Fruit fly (Drosophila melanogaster) whole organism, embryonic: Measurements from ENCODE around the gene CG17010.

Experiments
- Antp ChIP-seq: fragments of 200-800 bp; sonication (Bioruptor generic); optimal IDR thresholded peaks from 3 replicates; lab custom pipeline; 2016; ENCODE audit warnings: missing biosample characterization, missing genetic modification characterization
- Atf-2 ChIP-seq: fragments of 200-800 bp; sonication (Bioruptor generic); optimal IDR thresholded peaks from 2 replicates; lab custom pipeline; 2016; ENCODE audit warnings: missing biosample characterization, missing genetic modification characterization
- Atf6 ChIP-seq: fragments of 200-800 bp; sonication (Bioruptor generic); IDR thresholded peaks from 2 replicates; pipeline ENCODE4 v1.3.6; 2022; ENCODE audit warnings: missing biosample characterization, missing genetic modification characterization
- CG10147 ChIP-seq: fragments of 200-800 bp; sonication (Bioruptor generic); optimal IDR thresholded peaks from 2 replicates; lab custom pipeline; 2019; ENCODE audit warnings: missing biosample characterization, mild to moderate bottlenecking, missing genetic modification characterization, moderate library complexity
- CG10209 ChIP-seq: fragments of 200-800 bp; sonication (Bioruptor generic); optimal IDR thresholded peaks from 3 replicates; lab custom pipeline; 2017; ENCODE audit warnings: missing biosample characterization, mild to moderate bottlenecking, missing genetic modification characterization, missing genetic modification reagents
- CG10959 ChIP-seq: fragments of 200-800 bp; sonication (Bioruptor generic); IDR thresholded peaks from 2 replicates; pipeline ENCODE4 v1.3.6; 2022; ENCODE audit warnings: missing biosample characterization, missing genetic modification characterization
- CG11695 ChIP-seq: fragments of 200-800 bp; sonication (Bioruptor generic); IDR thresholded peaks from 3 replicates; pipeline ENCODE4 v1.3.6; 2022; ENCODE audit warnings: missing biosample characterization, missing genetic modification characterization
- CG11723 ChIP-seq: fragments of 200-800 bp; sonication (Bioruptor generic); optimal IDR thresholded peaks from 2 replicates; lab custom pipeline; 2017; ENCODE audit warnings: missing biosample characterization, mild to moderate bottlenecking, missing genetic modification characterization
- CG12236 ChIP-seq: fragments of 200-800 bp; sonication (Bioruptor generic); optimal IDR thresholded peaks from 2 replicates; lab custom pipeline; 2016; ENCODE audit warnings: missing biosample characterization, missing genetic modification characterization
- CG12769 ChIP-seq: fragments of 200-800 bp; sonication (Bioruptor generic); optimal IDR thresholded peaks from 2 replicates; lab custom pipeline; 2019; ENCODE audit warnings: missing biosample characterization, mild to moderate bottlenecking, missing genetic modification characterization, moderate library complexity
- CG15514 ChIP-seq: fragments of 200-800 bp; sonication (Bioruptor generic); optimal IDR thresholded peaks from 3 replicates; lab custom pipeline; 2017; ENCODE audit warnings: missing biosample characterization, missing genetic modification characterization, mild to moderate bottlenecking, moderate library complexity, missing genetic modification reagents
- CG1602 ChIP-seq: fragments of 200-800 bp; sonication (Bioruptor generic); optimal IDR thresholded peaks from 3 replicates; lab custom pipeline; 2016; ENCODE audit warnings: missing biosample characterization, missing genetic modification characterization
- CG16815 ChIP-seq: fragments of 200-800 bp; sonication (Bioruptor generic); optimal IDR thresholded peaks from 3 replicates; lab custom pipeline; 2017; ENCODE audit warnings: missing biosample characterization, mild to moderate bottlenecking, missing genetic modification characterization
- CG17568 ChIP-seq: fragments of 200-800 bp; sonication (Bioruptor generic); optimal IDR thresholded peaks from 2 replicates; lab custom pipeline; 2018; ENCODE audit warnings: missing biosample characterization, mild to moderate bottlenecking, missing genetic modification characterization, moderate library complexity
- CG17612 ChIP-seq: fragments of 200-800 bp; sonication (Bioruptor generic); IDR thresholded peaks from 2 replicates; pipeline ENCODE4 v1.3.6; 2022; ENCODE audit warnings: missing biosample characterization, missing genetic modification characterization
- CG2116 ChIP-seq: fragments of 200-800 bp; sonication (Bioruptor generic); optimal IDR thresholded peaks from 3 replicates; lab custom pipeline; 2018; ENCODE audit warnings: missing biosample characterization, mild to moderate bottlenecking, missing genetic modification characterization
- CG2712 ChIP-seq: fragments of 200-800 bp; optimal IDR thresholded peaks from 3 replicates; lab custom pipeline; 2019; ENCODE audit warnings: missing biosample characterization, mild to moderate bottlenecking, missing genetic modification characterization, moderate library complexity
- CG30403 ChIP-seq: fragments of 200-800 bp; sonication (Bioruptor generic); optimal IDR thresholded peaks from 3 replicates; lab custom pipeline; 2016; ENCODE audit warnings: missing biosample characterization, missing genetic modification characterization
- CG32532 ChIP-seq: fragments of 200-800 bp; sonication (Bioruptor generic); IDR thresholded peaks from 2 replicates; pipeline ENCODE4 v1.3.6; 2022; ENCODE audit warnings: missing biosample characterization, missing genetic modification characterization
- CG3407 ChIP-seq: fragments of 200-800 bp; sonication (Bioruptor generic); optimal IDR thresholded peaks from 2 replicates; lab custom pipeline; 2018; ENCODE audit warnings: missing biosample characterization, mild to moderate bottlenecking, missing genetic modification characterization
- CG3995 ChIP-seq: fragments of 200-800 bp; sonication (Bioruptor generic); optimal IDR thresholded peaks from 3 replicates; lab custom pipeline; 2016; ENCODE audit warnings: missing biosample characterization, missing genetic modification characterization
- CG4404 ChIP-seq: fragments of 200-800 bp; sonication (Bioruptor generic); IDR thresholded peaks from 2 replicates; pipeline ENCODE4 v1.3.6; 2022; ENCODE audit warnings: missing biosample characterization, missing genetic modification characterization
- CG6254 ChIP-seq: fragments of 200-800 bp; sonication (Bioruptor generic); optimal IDR thresholded peaks from 3 replicates; lab custom pipeline; 2017; ENCODE audit warnings: mild to moderate bottlenecking, missing biosample characterization, missing genetic modification reagents, missing genetic modification characterization
- CG8281 ChIP-seq: fragments of 200-800 bp; sonication (Bioruptor generic); optimal IDR thresholded peaks from 2 replicates; lab custom pipeline; 2018; ENCODE audit warnings: missing biosample characterization, mild to moderate bottlenecking, missing genetic modification characterization, moderate library complexity
- Drgx ChIP-seq: fragments of 200-800 bp; sonication (Bioruptor generic); IDR thresholded peaks from 2 replicates; pipeline ENCODE4 v1.3.6; 2022; ENCODE audit warnings: missing biosample characterization, missing genetic modification characterization
- Ets97D ChIP-seq: fragments of 200-800 bp; sonication (Bioruptor generic); optimal IDR thresholded peaks from 3 replicates; lab custom pipeline; 2016; ENCODE audit warnings: missing biosample characterization, missing genetic modification characterization
- Lpt ChIP-seq: fragments of >200 bp; optimal IDR thresholded peaks from 2 replicates; lab custom pipeline; 2018; ENCODE audit warnings: missing biosample characterization, missing genetic modification characterization
- Mes4 ChIP-seq: fragments of 200-800 bp; sonication (Bioruptor generic); optimal IDR thresholded peaks from 2 replicates; lab custom pipeline; 2016; ENCODE audit warnings: missing biosample characterization, missing genetic modification characterization
- NfI ChIP-seq: fragments of 200-800 bp; sonication (Bioruptor generic); optimal IDR thresholded peaks from 3 replicates; lab custom pipeline; 2018; ENCODE audit warnings: missing biosample characterization, mild to moderate bottlenecking, missing genetic modification characterization, moderate library complexity
- Rx ChIP-seq: fragments of 200-800 bp; sonication (Bioruptor generic); IDR thresholded peaks from 2 replicates; pipeline ENCODE4 v1.3.6; 2022; ENCODE audit warnings: missing biosample characterization, missing genetic modification characterization
- Stat92E ChIP-seq, 3 experiments: fragments of >200 bp in 2 of 3; fragments of 200-800 bp in 1 of 3; sonication (Bioruptor generic) in 1 of 3; optimal IDR thresholded peaks; 2 replicates each; lab custom pipeline; 2017 to 2019; ENCODE audit warnings: missing biosample characterization in 3 of 3, missing genetic modification characterization in 3 of 3, mild to moderate bottlenecking in 1 of 3, moderate library complexity in 1 of 3
- Taf1 ChIP-seq: fragments of 200-800 bp; sonication (Bioruptor generic); IDR thresholded peaks from 2 replicates; pipeline ENCODE4 v1.3.6; 2022; ENCODE audit warnings: missing biosample characterization, missing genetic modification characterization
- aop ChIP-seq: fragments of 200-800 bp; sonication (Bioruptor generic); IDR thresholded peaks from 2 replicates; pipeline ENCODE4 v1.3.6; 2022; ENCODE audit warnings: missing biosample characterization, missing genetic modification characterization
- corto ChIP-seq: fragments of 200-800 bp; sonication (Bioruptor generic); optimal IDR thresholded peaks from 2 replicates; lab custom pipeline; 2016; ENCODE audit warnings: missing biosample characterization, mild to moderate bottlenecking, missing genetic modification characterization, moderate library complexity
- dan ChIP-seq: fragments of 200-800 bp; sonication (Bioruptor generic); IDR thresholded peaks from 2 replicates; pipeline ENCODE4 v1.3.6; 2022; ENCODE audit warnings: missing biosample characterization, missing genetic modification characterization
- dmrt99B ChIP-seq: fragments of 200-800 bp; sonication (Bioruptor generic); optimal IDR thresholded peaks from 2 replicates; lab custom pipeline; 2018; ENCODE audit warnings: missing biosample characterization, mild to moderate bottlenecking, missing genetic modification characterization, moderate library complexity
- exex ChIP-seq: fragments of 200-800 bp; sonication (Bioruptor generic); optimal IDR thresholded peaks from 4 replicates; lab custom pipeline; 2018; ENCODE audit warnings: missing biosample characterization, mild to moderate bottlenecking, missing genetic modification characterization, moderate library complexity
- fd102C ChIP-seq: fragments of 200-800 bp; sonication (Bioruptor generic); optimal IDR thresholded peaks from 2 replicates; lab custom pipeline; 2018; ENCODE audit warnings: missing biosample characterization, mild to moderate bottlenecking, missing genetic modification characterization, moderate library complexity
- hbn ChIP-seq: fragments of 200-800 bp; sonication (Bioruptor generic); IDR thresholded peaks from 2 replicates; pipeline ENCODE4 v1.3.6; 2022; ENCODE audit warnings: missing biosample characterization, missing genetic modification characterization; ENCODE audit not compliant: partially characterized antibody
- hth ChIP-seq: fragments of >200 bp; optimal IDR thresholded peaks from 2 replicates; lab custom pipeline; 2017; ENCODE audit warnings: inconsistent platforms
- insv ChIP-seq, 2 experiments: fragments of 200-800 bp; sonication (Bioruptor generic); optimal IDR thresholded peaks; 3 replicates each; lab custom pipeline; 2016 to 2018; ENCODE audit warnings: missing biosample characterization in 2 of 2, missing genetic modification characterization in 2 of 2
- inv ChIP-seq: fragments of 200-800 bp; sonication (Bioruptor generic); IDR thresholded peaks from 2 replicates; pipeline ENCODE4 v1.3.6; 2022; ENCODE audit warnings: missing biosample characterization, missing genetic modification characterization; ENCODE audit not compliant: partially characterized antibody
- knrl ChIP-seq: fragments of 200-800 bp; sonication (Bioruptor generic); IDR thresholded peaks from 3 replicates; pipeline ENCODE4 v1.3.6; 2022; ENCODE audit warnings: missing biosample characterization, missing genetic modification characterization; ENCODE audit not compliant: partially characterized antibody
- lbe ChIP-seq: fragments of 200-800 bp; sonication (Bioruptor generic); optimal IDR thresholded peaks from 2 replicates; lab custom pipeline; 2016; ENCODE audit warnings: missing biosample characterization, mild to moderate bottlenecking, missing genetic modification characterization
- nerfin-2 ChIP-seq: fragments of 200-800 bp; sonication (Bioruptor generic); IDR thresholded peaks from 2 replicates; pipeline ENCODE4 v1.3.6; 2022; ENCODE audit warnings: missing biosample characterization, missing genetic modification characterization; ENCODE audit not compliant: partially characterized antibody
- otp ChIP-seq: fragments of 200-800 bp; sonication (Bioruptor generic); IDR thresholded peaks from 3 replicates; pipeline ENCODE4, ENCODE4 v1.3.6; 2022; ENCODE audit warnings: missing biosample characterization, missing genetic modification characterization
- psq ChIP-seq: fragments of 200-800 bp; sonication (Bioruptor generic); optimal IDR thresholded peaks from 2 replicates; lab custom pipeline; 2017; ENCODE audit warnings: missing biosample characterization, missing genetic modification characterization
- sens ChIP-seq: fragments of 200-800 bp; sonication (Bioruptor generic); peaks from one replicate; lab custom pipeline; 2016; ENCODE audit warnings: missing biosample characterization, missing genetic modification characterization
- trem ChIP-seq: fragments of 200-800 bp; optimal IDR thresholded peaks from 3 replicates; lab custom pipeline; 2019; ENCODE audit warnings: missing biosample characterization, mild to moderate bottlenecking, missing genetic modification characterization, moderate library complexity
- tx ChIP-seq: fragments of 200-800 bp; sonication (Bioruptor generic); optimal IDR thresholded peaks from 2 replicates; lab custom pipeline; 2016; ENCODE audit warnings: missing biosample characterization, missing genetic modification characterization
- zen2 ChIP-seq: fragments of 200-800 bp; sonication (Bioruptor generic); IDR thresholded peaks from 3 replicates; pipeline ENCODE4 v1.3.6; 2022; ENCODE audit warnings: missing biosample characterization, missing genetic modification characterization; ENCODE audit not compliant: partially characterized antibody

The CG17010 gene

DNA sequence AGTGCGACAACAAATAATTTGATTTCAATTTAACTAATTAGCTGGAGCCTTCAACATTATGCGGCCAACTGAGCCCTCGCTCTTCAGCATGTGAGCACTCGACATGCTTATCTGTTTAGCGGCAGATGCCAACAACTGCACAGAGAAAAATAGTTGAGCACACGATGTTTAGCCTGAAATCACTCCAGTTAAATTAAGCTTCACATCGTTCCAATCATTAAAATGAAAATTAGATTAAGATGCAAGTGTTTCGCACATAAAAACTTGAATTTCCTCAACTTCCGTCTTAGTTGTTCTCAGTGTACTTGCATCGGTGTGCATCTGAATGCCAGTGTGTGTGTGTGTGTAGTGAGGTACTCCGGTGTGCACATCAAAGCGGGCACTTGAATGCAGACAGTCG is 5.4 kb upstream of the CG17010 start (continued):
- TF ChIP-seq CG1602 (GFP tag; lab: Kevin White, UChicago): peak; percentile 46
- no peak for TF ChIP-seq hth
- TF ChIP-seq insv (GFP tag; optimal IDR thresholded peaks at IDR 0.05; lab: Kevin White, UChicago): no peak
- TF ChIP-seq Drgx (GFP tag; lab: Robert Waterston, UW): peak; percentile 32; the same call in 1 of the 2 replicates
- TF ChIP-seq CG4404 (GFP tag; lab: Robert Waterston, UW): peak; percentile 58
- peak; percentile 49 for TF ChIP-seq dmrt99B (tag; lab: Kevin White, UChicago)
- no peak for TF ChIP-seq CG11723 (GFP tag; lab: Kevin White, UChicago)
- peak; percentile 77 for TF ChIP-seq fd102C (GFP tag; lab: Kevin White, UChicago)
- no peak for TF ChIP-seq CG3995 (GFP tag; lab: Kevin White, UChicago)
- TF ChIP-seq CG12236: peak; percentile 41
- TF ChIP-seq Atf-2 (GFP tag; lab: Kevin White, UChicago): peak; percentile 19
- TF ChIP-seq Lpt: no peak
- no peak for TF ChIP-seq CG17568
- no peak for TF ChIP-seq CG17612
- no peak for TF ChIP-seq CG15514 (GFP tag; lab: Kevin White, UChicago)
- no peak for TF ChIP-seq lbe (GFP tag; lab: Kevin White, UChicago)
- no peak for TF ChIP-seq hbn (GFP tag; lab: Robert Waterston, UW)
- no peak for TF ChIP-seq nerfin-2
- no peak for TF ChIP-seq CG8281 (tag; lab: Kevin White, UChicago)
- peak; percentile 77 for TF ChIP-seq CG10959 (GFP tag; lab: Robert Waterston, UW)
- TF ChIP-seq CG2712 (tag; lab: Kevin White, UChicago): peak; percentile 59
- no peak for TF ChIP-seq psq
- peak; percentile 47; the same call in 1 of the 3 replicates for TF ChIP-seq CG11695 (GFP tag; lab: Robert Waterston, UW)
- TF ChIP-seq dan (GFP tag; lab: Robert Waterston, UW): no peak
- no peak for TF ChIP-seq knrl (GFP tag; lab: Robert Waterston, UW)
- TF ChIP-seq aop (GFP tag; lab: Robert Waterston, UW): no peak
- TF ChIP-seq CG30403 (GFP tag; lab: Kevin White, UChicago): peak; percentile 48
- TF ChIP-seq Rx (GFP tag; lab: Robert Waterston, UW): peak; percentile 49; the same call in 1 of the 2 replicates
- no peak for TF ChIP-seq trem (tag; lab: Kevin White, UChicago)
- no peak for TF ChIP-seq NfI (GFP tag; lab: Kevin White, UChicago)
- TF ChIP-seq Taf1 (GFP tag; lab: Robert Waterston, UW): no peak
- peak; percentile 27; the same call in 1 of the 2 replicates for TF ChIP-seq CG32532 (GFP tag; lab: Robert Waterston, UW)
- no peak for TF ChIP-seq zen2 (GFP tag; lab: Robert Waterston, UW)
- no peak for TF ChIP-seq Ets97D (GFP tag; lab: Kevin White, UChicago)
- peak; percentile 27 for TF ChIP-seq CG6254 (GFP tag; lab: Kevin White, UChicago)
- TF ChIP-seq otp (GFP tag; lab: Robert Waterston, UW): peak; percentile 50; the same call in 1 of the 3 replicates
- no peak for TF ChIP-seq Mes4
- no peak for TF ChIP-seq tx (GFP tag; lab: Kevin White, UChicago)
- TF ChIP-seq CG10147 (GFP tag; lab: Kevin White, UChicago): no peak
- TF ChIP-seq Antp (GFP tag; lab: Kevin White, UChicago): peak; percentile 60
- no peak for TF ChIP-seq CG2116
- peak; percentile 50 for TF ChIP-seq CG16815 (GFP tag; lab: Kevin White, UChicago)
- no peak for TF ChIP-seq corto (GFP tag; lab: Kevin White, UChicago)
- peak; percentile 43 for TF ChIP-seq CG3407 (GFP tag; lab: Kevin White, UChicago)
- TF ChIP-seq CG12769: no peak
- no peak for TF ChIP-seq exex (tag; lab: Kevin White, UChicago)
- no peak for TF ChIP-seq Stat92E (GFP tag; optimal IDR thresholded peaks at IDR 0.05; lab: Kevin White, UChicago)
- TF ChIP-seq Atf6 (GFP tag; lab: Robert Waterston, UW): no peak
- TF ChIP-seq inv (GFP tag; lab: Robert Waterston, UW): no peak
- peak; percentile 39 for TF ChIP-seq CG10209
- TF ChIP-seq sens: peak; percentile 96
